Worm (Caenorhabditis elegans): Measurements from ENCODE around the gene pfk-1.2.

pfk-1.2 gene

DNA sequence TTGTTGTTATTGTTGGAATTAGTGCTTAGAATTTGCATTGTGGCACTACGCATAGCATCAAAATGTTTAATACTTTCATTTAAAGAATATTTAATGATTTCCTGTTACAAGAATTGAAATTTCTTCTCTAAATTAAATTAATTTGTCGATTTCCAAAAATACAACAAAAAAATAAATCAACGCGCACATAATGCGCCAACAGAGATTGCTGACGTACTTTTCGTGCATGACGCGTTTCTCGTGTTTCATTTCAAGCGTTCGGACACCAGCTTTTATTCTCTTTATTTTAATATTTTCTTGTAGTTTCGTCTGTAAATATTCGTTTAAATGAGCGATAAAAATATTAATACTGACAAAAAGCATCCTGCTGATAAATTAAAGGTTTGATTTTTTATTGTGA is 18.0 kb upstream of the pfk-1.2 start, which contains the start of gene eif-2Bdelta (continued):
- TF ChIP-seq mef-2 (tag; optimal IDR thresholded peaks at IDR 0.05) (no peak), nhr-76 (tag; optimal IDR thresholded peaks at IDR 0.05) (no peak), aly-2 (tag; optimal IDR thresholded peaks at IDR 0.05) (no peak), hlh-4 (tag; optimal IDR thresholded peaks at IDR 0.05) (no peak)

DNA sequence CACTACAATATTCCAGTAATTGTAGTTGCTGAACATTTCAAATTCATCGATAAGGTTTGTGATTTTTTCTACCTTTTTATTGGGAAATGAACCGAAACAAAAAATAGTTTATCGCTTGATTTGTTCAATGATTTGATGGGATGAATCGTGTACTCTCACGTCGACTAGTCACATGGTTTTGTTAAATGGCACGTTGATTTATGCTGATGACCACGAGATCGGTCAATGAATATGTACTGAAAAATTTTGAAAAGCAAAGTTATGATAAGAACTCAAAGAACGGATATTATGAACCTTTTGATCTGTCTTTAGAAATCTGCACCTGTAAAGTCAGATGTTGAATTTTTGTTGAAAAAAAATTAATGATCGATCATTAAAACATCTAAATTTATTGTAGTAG is 15.3 kb upstream of the pfk-1.2 start:
- TF ChIP-seq nhr-71 (tag; optimal IDR thresholded peaks at IDR 0.05) (peak; percentile 89), nhr-77 (tag; optimal IDR thresholded peaks at IDR 0.05) (no peak), ama-1 (optimal IDR thresholded peaks at IDR 0.05) (peak; percentile 41), mab-9 (GFP tag; IDR thresholded peaks at IDR 0.05) (peak; percentile 48; the same call in 1 of the 2 replicates), nhr-20 (tag; optimal IDR thresholded peaks at IDR 0.05) (peak; percentile 94), lin-35 (GFP tag; optimal IDR thresholded peaks at IDR 0.05) (peak in 1 of 2 experiments; percentile 86), nhr-12 (tag; optimal IDR thresholded peaks at IDR 0.05) (no peak), sox-4 (tag; optimal IDR thresholded peaks at IDR 0.05) (peak; percentile 17), hpl-2 (GFP tag; optimal IDR thresholded peaks at IDR 0.05) (peak; percentile 77), pag-3 (tag; optimal IDR thresholded peaks at IDR 0.05; ENCODE audit: borderline replicate concordance, insufficient read depth) (no peak), ceh-88 (GFP tag; IDR thresholded peaks at IDR 0.05) (0 out of 2 replicates have a peak, but pooled peaks have one; percentile 35), nhr-85 (tag) (peak; percentile 97), nhr-90 (tag; optimal IDR thresholded peaks at IDR 0.05; ENCODE audit: poor library complexity) (peak; percentile 87), vab-15 (tag; optimal IDR thresholded peaks at IDR 0.05) (peak; percentile 23), nhr-47 (tag; optimal IDR thresholded peaks at IDR 0.05) (peak; percentile 69), grh-1 (GFP tag; IDR thresholded peaks at IDR 0.05) (peak; percentile 53; the same call in 1 of the 2 replicates), xbp-1 (tag; optimal IDR thresholded peaks at IDR 0.05) (peak; percentile 32), tbx-2 (tag; optimal IDR thresholded peaks at IDR 0.05) (peak; percentile 78), efl-1 (optimal IDR thresholded peaks at IDR 0.05) (peak in 1 of 2 experiments; percentile 21), efl-1 (GFP tag; optimal IDR thresholded peaks at IDR 0.05 in 1 of 2) (peak in 1 of 2 experiments; percentile 90), unc-130 (tag; optimal IDR thresholded peaks at IDR 0.05) (peak; percentile 93), snpc-4 (tag; optimal IDR thresholded peaks at IDR 0.05) (no peak), nhr-76 (tag; optimal IDR thresholded peaks at IDR 0.05) (no peak), isw-1 (GFP tag; IDR thresholded peaks at IDR 0.05) (no peak), fkh-8 (tag; optimal IDR thresholded peaks at IDR 0.05) (no peak), hlh-4 (tag; optimal IDR thresholded peaks at IDR 0.05) (no peak), blmp-1 (tag; optimal IDR thresholded peaks at IDR 0.05) (peak; percentile 85), mdl-1 (tag; optimal IDR thresholded peaks at IDR 0.05) (peak in 1 of 2 experiments; percentile 85), snu-23 (GFP tag; optimal IDR thresholded peaks at IDR 0.05) (peak; percentile 79), fkh-10 (GFP tag; optimal IDR thresholded peaks at IDR 0.05) (no peak), dpl-1 (GFP tag; optimal IDR thresholded peaks at IDR 0.05) (peak in 1 of 3 experiments; percentile 58), lin-14 (GFP tag; optimal IDR thresholded peaks at IDR 0.05) (peak; percentile 85), lir-3 (tag; optimal IDR thresholded peaks at IDR 0.05; ENCODE audit: poor library complexity) (peak; percentile 39), nhr-19 (GFP tag; conservative IDR thresholded peaks at IDR 0.05) (peak; percentile 95), hlh-17 (GFP tag; optimal IDR thresholded peaks at IDR 0.05; ENCODE audit: borderline replicate concordance) (no peak), elt-2 (tag; optimal IDR thresholded peaks at IDR 0.05) (peak; percentile 78), ets-5 (GFP tag; IDR thresholded peaks at IDR 0.05) (no peak), lsy-2 (tag; optimal IDR thresholded peaks at IDR 0.05) (peak; percentile 15 to 60), irx-1 (tag; optimal IDR thresholded peaks at IDR 0.05) (peak; percentile 34), ceh-90 (tag; optimal IDR thresholded peaks at IDR 0.05) (no peak), jun-1 (tag; optimal IDR thresholded peaks at IDR 0.05) (no peak), efl-3 (GFP tag; optimal IDR thresholded peaks at IDR 0.05) (no peak), mep-1 (tag; optimal IDR thresholded peaks at IDR 0.05) (peak; percentile 56), unc-62 (GFP tag; optimal IDR thresholded peaks at IDR 0.05) (no peak), lin-13 (GFP tag; optimal IDR thresholded peaks at IDR 0.05) (peak; percentile 36), elt-3 (tag; optimal IDR thresholded peaks at IDR 0.05) (peak; percentile 33 to 100 (median 90)), C16A3.4 (tag; optimal IDR thresholded peaks at IDR 0.05) (peak; percentile 70)
